Fruit fly (Drosophila melanogaster): ENCODE results near the gene Hyls1.

dm6 chr2L:16340268-16340667, 12.2 kb downstream of the Hyls1 start, which contains the start of gene CG42266:
- no peak for TF ChIP-seq Dll (optimal IDR thresholded peaks at IDR 0.05)
- no peak for TF ChIP-seq psq (optimal IDR thresholded peaks at IDR 0.05)

Data from whole organism.